Worm (Caenorhabditis elegans) whole organism, mixed stage, embryonic: ENCODE data around the gene prp-40.

ENCODE experiments used
- M03D4.4 ChIP-seq: sonication (generic microtip); optimal IDR thresholded peaks from 2 replicates; lab custom pipeline; 2017; ENCODE audit warnings: mild to moderate bottlenecking, missing genetic modification characterization, missing compliant biosample characterization
- bed-3 ChIP-seq: fragments of 200-800 bp; sonication (Bioruptor generic); optimal IDR thresholded peaks from 3 replicates; lab custom pipeline; 2018; ENCODE audit warnings: mild to moderate bottlenecking, missing genetic modification characterization, moderate library complexity, missing compliant biosample characterization
- blmp-1 ChIP-seq: fragments of 150-350 bp; optimal IDR thresholded peaks from 2 replicates; lab custom pipeline; 2014; ENCODE audit warnings: missing biosample characterization, missing genetic modification characterization
- ceh-43 ChIP-seq: fragments of 200-800 bp; sonication (Bioruptor generic); optimal IDR thresholded peaks from 2 replicates; lab custom pipeline; 2018; ENCODE audit warnings: mild to moderate bottlenecking, missing genetic modification characterization, moderate library complexity, missing compliant biosample characterization
- ceh-83 ChIP-seq: fragments of 200-800 bp; sonication (Bioruptor generic); optimal IDR thresholded peaks from 2 replicates; lab custom pipeline; 2018; ENCODE audit warnings: mild to moderate bottlenecking, missing genetic modification characterization, missing compliant biosample characterization
- ces-1 ChIP-seq: fragments of 150-350 bp; optimal IDR thresholded peaks from 2 replicates; lab custom pipeline; 2014; ENCODE audit warnings: missing biosample characterization, missing genetic modification reagents, missing genetic modification characterization
- cnd-1 ChIP-seq: fragments of 200-800 bp; sonication (Bioruptor generic); optimal IDR thresholded peaks from 2 replicates; lab custom pipeline; 2018; ENCODE audit warnings: mild to moderate bottlenecking, missing genetic modification characterization, missing compliant biosample characterization
- drap-1 ChIP-seq: fragments of 200-800 bp; sonication (Bioruptor generic); optimal IDR thresholded peaks from 3 replicates; lab custom pipeline; 2018; ENCODE audit warnings: mild to moderate bottlenecking, missing genetic modification characterization, missing compliant biosample characterization
- elt-1 ChIP-seq: sonication (generic microtip); optimal IDR thresholded peaks from 2 replicates; lab custom pipeline; 2017; ENCODE audit warnings: missing genetic modification characterization, mild to moderate bottlenecking, missing compliant biosample characterization, antibody characterized with exemption, moderate library complexity, borderline replicate concordance; ENCODE audit not compliant: insufficient read depth
- elt-3 ChIP-seq: fragments of 150-350 bp; optimal IDR thresholded peaks from 2 replicates; lab custom pipeline; 2014; ENCODE audit warnings: missing biosample characterization, missing genetic modification characterization
- flh-1 ChIP-seq: fragments of 200-800 bp; sonication (Bioruptor generic); optimal IDR thresholded peaks from 2 replicates; lab custom pipeline; 2018; ENCODE audit warnings: mild to moderate bottlenecking, missing genetic modification characterization, moderate library complexity, missing compliant biosample characterization
- ham-2 ChIP-seq: fragments of 200-800 bp; sonication (Bioruptor generic); optimal IDR thresholded peaks from 2 replicates; lab custom pipeline; 2018; ENCODE audit warnings: mild to moderate bottlenecking, missing genetic modification characterization, missing compliant biosample characterization
- hlh-1 ChIP-seq: fragments of 150-350 bp; optimal IDR thresholded peaks from 2 replicates; lab custom pipeline; 2014; ENCODE audit warnings: missing biosample characterization, missing genetic modification reagents, missing genetic modification characterization
- lin-13 ChIP-seq: fragments of 150-350 bp; optimal IDR thresholded peaks from 2 replicates; lab custom pipeline; 2014; ENCODE audit warnings: missing biosample characterization, missing genetic modification characterization
- lin-32 ChIP-seq: fragments of 200-800 bp; sonication (Bioruptor generic); optimal IDR thresholded peaks from 2 replicates; lab custom pipeline; 2018; ENCODE audit warnings: mild to moderate bottlenecking, missing genetic modification characterization, missing compliant biosample characterization
- lsy-2 ChIP-seq: fragments of 150-350 bp; optimal IDR thresholded peaks from 2 replicates; lab custom pipeline; 2014; ENCODE audit warnings: missing biosample characterization, missing genetic modification characterization
- mab-5 ChIP-seq: fragments of 150-350 bp; optimal IDR thresholded peaks from 2 replicates; lab custom pipeline; 2014; ENCODE audit warnings: missing biosample characterization, missing genetic modification characterization
- mep-1 ChIP-seq: fragments of 150-350 bp; optimal IDR thresholded peaks from 2 replicates; lab custom pipeline; 2017; ENCODE audit warnings: missing biosample characterization, missing genetic modification reagents, missing genetic modification characterization, inconsistent platforms
- mls-2 ChIP-seq: sonication (generic microtip); optimal IDR thresholded peaks from 2 replicates; lab custom pipeline; 2016; ENCODE audit warnings: mild to moderate bottlenecking, missing genetic modification characterization, moderate library complexity, missing compliant biosample characterization
- nhr-12 ChIP-seq: fragments of 150-350 bp; optimal IDR thresholded peaks from 2 replicates; lab custom pipeline; 2014; ENCODE audit warnings: missing biosample characterization, missing genetic modification characterization
- nhr-2 ChIP-seq: fragments of 150-350 bp; optimal IDR thresholded peaks from 2 replicates; lab custom pipeline; 2014; ENCODE audit warnings: missing biosample characterization, missing genetic modification characterization
- nhr-237 ChIP-seq: fragments of 150-350 bp; optimal IDR thresholded peaks from 2 replicates; lab custom pipeline; 2014; ENCODE audit warnings: missing biosample characterization, missing genetic modification characterization
- nhr-28 ChIP-seq: fragments of 150-350 bp; optimal IDR thresholded peaks from 2 replicates; lab custom pipeline; 2014; ENCODE audit warnings: missing biosample characterization, missing genetic modification characterization
- nhr-76 ChIP-seq: sonication (generic microtip); optimal IDR thresholded peaks from 2 replicates; lab custom pipeline; 2017; ENCODE audit warnings: missing biosample characterization, missing genetic modification characterization
- pha-4 ChIP-seq: fragments of 150-350 bp; optimal IDR thresholded peaks from 2 replicates; lab custom pipeline; 2018; ENCODE audit warnings: missing biosample characterization, missing genetic modification reagents, missing genetic modification characterization
- sem-2 ChIP-seq: fragments of 200-800 bp; sonication (Bioruptor generic); optimal IDR thresholded peaks from 2 replicates; lab custom pipeline; 2018; ENCODE audit warnings: mild to moderate bottlenecking, missing genetic modification characterization, missing compliant biosample characterization
- snpc-4 ChIP-seq: fragments of 150-350 bp; optimal IDR thresholded peaks from 2 replicates; lab custom pipeline; 2014; ENCODE audit warnings: missing biosample characterization, missing genetic modification characterization
- sptf-1 ChIP-seq: sonication (generic microtip); optimal IDR thresholded peaks from 2 replicates; lab custom pipeline; 2017; ENCODE audit warnings: mild to moderate bottlenecking, missing genetic modification characterization, moderate library complexity, missing compliant biosample characterization
- tbx-8 ChIP-seq: fragments of 200-800 bp; sonication (Bioruptor generic); optimal IDR thresholded peaks from 2 replicates; lab custom pipeline; 2018; ENCODE audit warnings: mild to moderate bottlenecking, missing genetic modification characterization, moderate library complexity, missing compliant biosample characterization
- unc-120 ChIP-seq: sonication (generic microtip); optimal IDR thresholded peaks from 2 replicates; lab custom pipeline; 2017; ENCODE audit warnings: missing genetic modification characterization, missing compliant biosample characterization; ENCODE audit not compliant: poor library complexity, severe bottlenecking
- unc-39 ChIP-seq: fragments of 150-350 bp; optimal IDR thresholded peaks from 2 replicates; lab custom pipeline; 2014; ENCODE audit warnings: missing biosample characterization, missing genetic modification characterization
- unc-62 ChIP-seq: fragments of 150-350 bp; optimal IDR thresholded peaks from 2 replicates; lab custom pipeline; 2014; ENCODE audit warnings: missing biosample characterization, missing genetic modification reagents, missing genetic modification characterization
- ztf-11 ChIP-seq: fragments of 150-350 bp; optimal IDR thresholded peaks from 2 replicates; lab custom pipeline; 2014; ENCODE audit warnings: missing biosample characterization, missing genetic modification characterization

Gene prp-40

ce11 chrIII:9488027-9488426 is 33.8 kb upstream of the prp-40 start:
- TF ChIP-seq flh-1 (GFP tag; lab: Kevin White, UChicago) (no peak), blmp-1 (tag; lab: Kevin White, UChicago) (no peak), pha-4 (tag; lab: Kevin White, UChicago) (no peak), nhr-237 (tag; lab: Kevin White, UChicago) (no peak), mab-5 (tag; lab: Kevin White, UChicago) (no peak), nhr-28 (no peak)

ce11 chrIII:9488431-9488830 is 33.4 kb upstream of the prp-40 start, which contains the start of gene nlp-36:
Gene nlp-36 (plus strand): TSS chrIII:9488731.
- TF ChIP-seq nhr-12 (tag; lab: Kevin White, UChicago) (no peak), mab-5 (tag; lab: Kevin White, UChicago) (no peak), nhr-76 (tag; lab: Kevin White, UChicago) (no peak), ztf-11 (no peak), nhr-237 (tag; lab: Kevin White, UChicago) (no peak), mls-2 (tag; lab: Kevin White, UChicago) (no peak), nhr-2 (tag; lab: Kevin White, UChicago) (no peak), nhr-28 (no peak), lin-13 (no peak), sptf-1 (tag; lab: Kevin White, UChicago) (no peak), snpc-4 (tag; lab: Kevin White, UChicago) (no peak), pha-4 (tag; lab: Kevin White, UChicago) (no peak), bed-3 (GFP tag; lab: Kevin White, UChicago) (no peak), hlh-1 (no peak), ceh-43 (no peak), unc-39 (tag; lab: Kevin White, UChicago) (no peak), blmp-1 (tag; lab: Kevin White, UChicago) (no peak), unc-62 (GFP tag; lab: Kevin White, UChicago) (no peak), elt-1 (tag; lab: Kevin White, UChicago) (no peak), sem-2 (GFP tag; lab: Kevin White, UChicago) (no peak)

DNA sequence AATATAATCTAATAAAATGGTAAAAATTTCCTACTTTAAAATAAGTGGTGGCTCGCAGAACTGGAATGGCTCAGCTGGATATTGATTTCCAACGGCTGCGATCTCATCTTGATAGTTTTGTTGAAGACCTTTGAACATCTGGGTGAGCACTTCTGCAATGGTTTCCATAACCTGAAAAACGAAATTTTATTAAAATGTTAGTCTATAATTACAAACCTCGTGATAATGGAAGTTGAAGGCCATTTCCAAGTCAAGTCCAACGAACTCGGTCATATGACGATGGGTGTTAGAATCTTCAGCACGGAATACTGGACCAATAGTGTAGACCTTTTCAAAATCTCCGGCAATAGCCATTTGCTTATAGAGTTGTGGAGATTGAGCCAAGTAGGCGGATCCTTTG is 32.1 kb upstream of the prp-40 start:
- TF ChIP-seq ces-1 (GFP tag; lab: Kevin White, UChicago) (no peak), flh-1 (GFP tag; lab: Kevin White, UChicago) (no peak), M03D4.4 (tag; lab: Kevin White, UChicago) (no peak), pha-4 (tag; lab: Kevin White, UChicago) (no peak), mep-1 (tag; lab: Kevin White, UChicago) (no peak), nhr-237 (tag; lab: Kevin White, UChicago) (no peak), mab-5 (tag; lab: Kevin White, UChicago) (no peak), tbx-8 (GFP tag; lab: Kevin White, UChicago) (no peak), hlh-1 (no peak), sem-2 (GFP tag; lab: Kevin White, UChicago) (no peak), lsy-2 (tag; lab: Kevin White, UChicago) (no peak), unc-120 (no peak), elt-3 (tag; lab: Kevin White, UChicago) (no peak)

ce11 chrIII:9490783-9491547 is 30.9 kb upstream of the prp-40 start, which contains the start of the genes dars-1 and ctr-9:
Gene dars-1 (minus strand): TSS chrIII:9491215.
Gene ctr-9 (plus strand): TSS chrIII:9491396.
- no peak for TF ChIP-seq M03D4.4 (tag; lab: Kevin White, UChicago)
- no peak for TF ChIP-seq lsy-2 (tag; lab: Kevin White, UChicago)
- no peak for TF ChIP-seq lin-13
- TF ChIP-seq mls-2 (tag; lab: Kevin White, UChicago), result no peak
- no peak for TF ChIP-seq ceh-83 (GFP tag; lab: Kevin White, UChicago)
- no peak for TF ChIP-seq sptf-1 (tag; lab: Kevin White, UChicago)
- TF ChIP-seq sem-2 (GFP tag; lab: Kevin White, UChicago), result no peak
- no peak for TF ChIP-seq ztf-11
- no peak for TF ChIP-seq mep-1 (tag; lab: Kevin White, UChicago)
- no peak for TF ChIP-seq ham-2 (GFP tag; lab: Kevin White, UChicago)
- TF ChIP-seq mab-5 (tag; lab: Kevin White, UChicago), result no peak
- no peak for TF ChIP-seq lin-32 (GFP tag; lab: Kevin White, UChicago)
- TF ChIP-seq nhr-2 (tag; lab: Kevin White, UChicago), result no peak
- no peak for TF ChIP-seq flh-1 (GFP tag; lab: Kevin White, UChicago)
- no peak for TF ChIP-seq blmp-1 (tag; lab: Kevin White, UChicago)
- TF ChIP-seq hlh-1, result no peak
- no peak for TF ChIP-seq nhr-76 (tag; lab: Kevin White, UChicago)
- TF ChIP-seq cnd-1, result no peak
- no peak for TF ChIP-seq drap-1 (GFP tag; lab: Kevin White, UChicago)
- TF ChIP-seq, all 35 proteins: peak for 0
